Fruit fly (Drosophila melanogaster) whole organism, embryonic: ENCODE results near the gene Gpdh1.
A peak's percentile ranks its signal among the peaks of the same experiment; 100 is the strongest.

ENCODE experiments used
- Antp ChIP-seq: fragments of 200-800 bp; sonication (Bioruptor generic); optimal IDR thresholded peaks from 3 replicates; lab custom pipeline; 2016; ENCODE audit warnings: missing biosample characterization, missing genetic modification characterization
- Atf6 ChIP-seq: fragments of 200-800 bp; sonication (Bioruptor generic); IDR thresholded peaks from 2 replicates; pipeline ENCODE4 v1.3.6; 2022; ENCODE audit warnings: missing biosample characterization, missing genetic modification characterization
- BEAF-32 ChIP-seq: fragments of 200-800 bp; sonication (Bioruptor generic); optimal IDR thresholded peaks from 3 replicates; lab custom pipeline; 2017; ENCODE audit warnings: missing biosample characterization, missing genetic modification characterization, mild to moderate bottlenecking, moderate library complexity, missing genetic modification reagents
- BtbVII ChIP-seq: fragments of 200-800 bp; sonication (Bioruptor generic); optimal IDR thresholded peaks from 3 replicates; lab custom pipeline; 2017; ENCODE audit warnings: missing biosample characterization, mild to moderate bottlenecking, missing genetic modification characterization
- CG11723 ChIP-seq: fragments of 200-800 bp; sonication (Bioruptor generic); optimal IDR thresholded peaks from 2 replicates; lab custom pipeline; 2017; ENCODE audit warnings: missing biosample characterization, mild to moderate bottlenecking, missing genetic modification characterization
- CG12299 ChIP-seq: fragments of 200-800 bp; sonication (Bioruptor generic); optimal IDR thresholded peaks from 2 replicates; lab custom pipeline; 2018; ENCODE audit warnings: missing biosample characterization, mild to moderate bottlenecking, missing genetic modification characterization
- CG14441 ChIP-seq: fragments of 200-800 bp; sonication (Bioruptor generic); IDR thresholded peaks from 2 replicates; pipeline ENCODE4 v1.3.6; 2022; ENCODE audit warnings: missing biosample characterization, missing genetic modification characterization
- CG1602 ChIP-seq: fragments of 200-800 bp; sonication (Bioruptor generic); optimal IDR thresholded peaks from 3 replicates; lab custom pipeline; 2016; ENCODE audit warnings: missing biosample characterization, missing genetic modification characterization
- CG17802 ChIP-seq: fragments of 200-800 bp; sonication (Bioruptor generic); optimal IDR thresholded peaks from 2 replicates; lab custom pipeline; 2018; ENCODE audit warnings: missing biosample characterization, mild to moderate bottlenecking, missing genetic modification characterization, moderate library complexity
- CG18262 ChIP-seq: fragments of 200-800 bp; optimal IDR thresholded peaks from 3 replicates; lab custom pipeline; 2019; ENCODE audit warnings: missing biosample characterization, mild to moderate bottlenecking, missing genetic modification characterization, moderate library complexity
- CG2199 ChIP-seq: fragments of 200-800 bp; sonication (Bioruptor generic); IDR thresholded peaks from 3 replicates; pipeline ENCODE4 v1.3.6; 2022; ENCODE audit warnings: missing biosample characterization, missing genetic modification characterization
- CG2678 ChIP-seq: fragments of 200-800 bp; sonication (Bioruptor generic); optimal IDR thresholded peaks from 3 replicates; lab custom pipeline; 2019; ENCODE audit warnings: missing biosample characterization, mild to moderate bottlenecking, missing genetic modification characterization, moderate library complexity
- CG32772 ChIP-seq: fragments of 200-800 bp; sonication (Bioruptor generic); IDR thresholded peaks from 2 replicates; pipeline ENCODE4 v1.3.6; 2022; ENCODE audit warnings: missing biosample characterization, missing genetic modification characterization
- CG34224 ChIP-seq: fragments of 200-800 bp; sonication (Bioruptor generic); IDR thresholded peaks from 3 replicates; pipeline ENCODE4 v1.3.6; 2022; ENCODE audit warnings: missing biosample characterization, missing genetic modification characterization; ENCODE audit not compliant: partially characterized antibody
- CG4820 ChIP-seq: fragments of 200-800 bp; sonication (Bioruptor generic); optimal IDR thresholded peaks from 3 replicates; lab custom pipeline; 2016; ENCODE audit warnings: missing biosample characterization, missing genetic modification characterization
- CG4854 ChIP-seq: fragments of 200-800 bp; sonication (Bioruptor generic); optimal IDR thresholded peaks from 2 replicates; lab custom pipeline; 2016; ENCODE audit warnings: missing biosample characterization, missing genetic modification characterization, inconsistent platforms
- CG7372 ChIP-seq: fragments of 200-800 bp; sonication (Bioruptor generic); IDR thresholded peaks from 2 replicates; pipeline ENCODE4 v1.3.6; 2022; ENCODE audit warnings: missing biosample characterization, missing genetic modification characterization
- CG9215 ChIP-seq: fragments of 200-800 bp; sonication (Bioruptor generic); IDR thresholded peaks from 2 replicates; pipeline ENCODE4 v1.3.6; 2022; ENCODE audit warnings: missing biosample characterization, missing genetic modification characterization
- CG9876 ChIP-seq: fragments of 200-800 bp; sonication (Bioruptor generic); optimal IDR thresholded peaks from 2 replicates; lab custom pipeline; 2016; ENCODE audit warnings: missing biosample characterization, missing genetic modification characterization
- D19A ChIP-seq: fragments of 200-800 bp; optimal IDR thresholded peaks from 3 replicates; lab custom pipeline; 2019; ENCODE audit warnings: missing biosample characterization, mild to moderate bottlenecking, missing genetic modification characterization, moderate library complexity
- Fer2 ChIP-seq: fragments of 200-800 bp; sonication (Bioruptor generic); optimal IDR thresholded peaks from 2 replicates; lab custom pipeline; 2018; ENCODE audit warnings: missing biosample characterization, mild to moderate bottlenecking, missing genetic modification characterization, moderate library complexity
- H15 ChIP-seq: fragments of 200-800 bp; sonication (Bioruptor generic); IDR thresholded peaks from 3 replicates; pipeline ENCODE4 v1.3.6; 2022; ENCODE audit warnings: missing biosample characterization, missing genetic modification characterization
- Hmr ChIP-seq: fragments of 200-800 bp; sonication (Bioruptor generic); optimal IDR thresholded peaks from 3 replicates; lab custom pipeline; 2017; ENCODE audit warnings: mild to moderate bottlenecking, missing biosample characterization, missing genetic modification reagents, missing genetic modification characterization
- Hr39 ChIP-seq: fragments of >200 bp; optimal IDR thresholded peaks from 2 replicates; lab custom pipeline; 2017
- Lim3 ChIP-seq: fragments of 200-800 bp; sonication (Bioruptor generic); IDR thresholded peaks from 2 replicates; pipeline ENCODE4 v1.3.6; 2022; ENCODE audit warnings: missing biosample characterization, missing genetic modification characterization
- Meics ChIP-seq: fragments of 200-800 bp; sonication (Bioruptor generic); optimal IDR thresholded peaks from 2 replicates; lab custom pipeline; 2017; ENCODE audit warnings: missing biosample characterization, mild to moderate bottlenecking, missing genetic modification characterization
- Opbp ChIP-seq: fragments of 200-800 bp; sonication (Bioruptor generic); IDR thresholded peaks from 3 replicates; pipeline ENCODE4 v1.3.6; 2022; ENCODE audit warnings: missing biosample characterization, missing genetic modification characterization; ENCODE audit not compliant: partially characterized antibody
- Optix ChIP-seq: fragments of 200-800 bp; sonication (Bioruptor generic); IDR thresholded peaks from 3 replicates; pipeline ENCODE4 v1.3.6; 2022; ENCODE audit warnings: missing biosample characterization, missing genetic modification characterization
- Rfx ChIP-seq: fragments of 200-800 bp; sonication (Bioruptor generic); IDR thresholded peaks from 2 replicates; pipeline ENCODE4 v1.3.6; 2022; ENCODE audit warnings: missing biosample characterization, missing genetic modification characterization
- Six4 ChIP-seq: fragments of 200-800 bp; sonication (Bioruptor generic); optimal IDR thresholded peaks from 2 replicates; lab custom pipeline; 2016; ENCODE audit warnings: missing biosample characterization, missing genetic modification characterization
- Sox100B ChIP-seq: fragments of 200-800 bp; sonication (Bioruptor generic); optimal IDR thresholded peaks from 3 replicates; lab custom pipeline; 2018; ENCODE audit warnings: missing biosample characterization, mild to moderate bottlenecking, missing genetic modification characterization
- Sry-β ChIP-seq: fragments of 200-800 bp; sonication (Bioruptor generic); optimal IDR thresholded peaks from 2 replicates; lab custom pipeline; 2018; ENCODE audit warnings: missing biosample characterization, mild to moderate bottlenecking, missing genetic modification characterization, moderate library complexity
- Ssrp ChIP-seq: fragments of 200-800 bp; sonication (Bioruptor generic); optimal IDR thresholded peaks from 2 replicates; lab custom pipeline; 2018; ENCODE audit warnings: missing biosample characterization, mild to moderate bottlenecking, missing genetic modification characterization, moderate library complexity
- TFAM ChIP-seq: fragments of 200-800 bp; sonication (Bioruptor generic); optimal IDR thresholded peaks from 2 replicates; lab custom pipeline; 2017; ENCODE audit warnings: missing biosample characterization, missing genetic modification characterization, inconsistent platforms
- Tbp ChIP-seq: fragments of >200 bp; optimal IDR thresholded peaks from 2 replicates; lab custom pipeline; 2018; ENCODE audit warnings: missing biosample characterization, missing genetic modification characterization
- ara ChIP-seq: fragments of 200-800 bp; sonication (Bioruptor generic); IDR thresholded peaks from 2 replicates; pipeline ENCODE4 v1.3.6; 2022; ENCODE audit warnings: missing biosample characterization, missing genetic modification characterization
- chn ChIP-seq: fragments of 200-800 bp; sonication (Bioruptor generic); optimal IDR thresholded peaks from 2 replicates; lab custom pipeline; 2016; ENCODE audit warnings: missing biosample characterization, missing genetic modification characterization
- crc ChIP-seq: fragments of 200-800 bp; sonication (Bioruptor generic); optimal IDR thresholded peaks from 2 replicates; lab custom pipeline; 2016; ENCODE audit warnings: missing biosample characterization, missing genetic modification characterization
- dmrt99B ChIP-seq: fragments of 200-800 bp; sonication (Bioruptor generic); optimal IDR thresholded peaks from 2 replicates; lab custom pipeline; 2018; ENCODE audit warnings: missing biosample characterization, mild to moderate bottlenecking, missing genetic modification characterization, moderate library complexity
- eve ChIP-seq, 2 experiments: fragments of >200 bp; optimal IDR thresholded peaks; 2 replicates each; lab custom pipeline; 2017; ENCODE audit warnings: missing biosample characterization in 2 of 2, missing genetic modification characterization in 2 of 2
- gsb-n ChIP-seq: fragments of 200-800 bp; sonication (Bioruptor generic); optimal IDR thresholded peaks from 3 replicates; lab custom pipeline; 2018; ENCODE audit warnings: missing biosample characterization, mild to moderate bottlenecking, missing genetic modification characterization
- kni ChIP-seq: fragments of 200-800 bp; sonication (Bioruptor generic); optimal IDR thresholded peaks from 3 replicates; lab custom pipeline; 2017; ENCODE audit warnings: mild to moderate bottlenecking, missing biosample characterization, missing genetic modification reagents, missing genetic modification characterization
- lmd ChIP-seq: fragments of 200-800 bp; sonication (Bioruptor generic); IDR thresholded peaks from 2 replicates; pipeline ENCODE4 v1.3.6; 2022; ENCODE audit warnings: missing biosample characterization, missing genetic modification characterization
- oc ChIP-seq: fragments of 200-800 bp; sonication (Bioruptor generic); optimal IDR thresholded peaks from 2 replicates; lab custom pipeline; 2018; ENCODE audit warnings: missing biosample characterization, mild to moderate bottlenecking, missing genetic modification characterization, moderate library complexity
- pita ChIP-seq: fragments of 200-800 bp; sonication (Bioruptor generic); optimal IDR thresholded peaks from 2 replicates; lab custom pipeline; 2017; ENCODE audit warnings: missing biosample characterization, mild to moderate bottlenecking, missing genetic modification characterization
- run ChIP-seq: fragments of 200-800 bp; sonication (Bioruptor generic); optimal IDR thresholded peaks from 3 replicates; lab custom pipeline; 2018; ENCODE audit warnings: missing biosample characterization, mild to moderate bottlenecking, missing genetic modification characterization
- sens ChIP-seq: fragments of 200-800 bp; sonication (Bioruptor generic); peaks from one replicate; lab custom pipeline; 2016; ENCODE audit warnings: missing biosample characterization, missing genetic modification characterization
- seq ChIP-seq: fragments of 200-800 bp; sonication (Bioruptor generic); IDR thresholded peaks from 2 replicates; pipeline ENCODE4 v1.3.6; 2022; ENCODE audit warnings: missing biosample characterization, missing genetic modification characterization
- sisA ChIP-seq: fragments of 200-800 bp; sonication (Bioruptor generic); IDR thresholded peaks from 2 replicates; pipeline ENCODE4 v1.3.6; 2022; ENCODE audit warnings: missing biosample characterization, missing genetic modification characterization
- ssp ChIP-seq: fragments of 200-800 bp; sonication (Bioruptor generic); IDR thresholded peaks from 2 replicates; pipeline ENCODE4 v1.3.6; 2022; ENCODE audit warnings: missing biosample characterization, missing genetic modification characterization
- unpg ChIP-seq: fragments of 200-800 bp; sonication (Bioruptor generic); optimal IDR thresholded peaks from 3 replicates; lab custom pipeline; 2018; ENCODE audit warnings: missing biosample characterization, mild to moderate bottlenecking, missing genetic modification characterization, moderate library complexity
- vnd ChIP-seq: fragments of 200-800 bp; sonication (Bioruptor generic); IDR thresholded peaks from 3 replicates; pipeline ENCODE4 v1.3.6; 2022; ENCODE audit warnings: missing biosample characterization, missing genetic modification characterization; ENCODE audit not compliant: partially characterized antibody

The Gpdh1 gene

dm6 chr2L:5974122-5974521, 30.7 kb downstream of the Gpdh1 start (continued):
- TF ChIP-seq seq (GFP tag; lab: Robert Waterston, UW) (peak; percentile 73), Antp (no peak), CG9215 (GFP tag; lab: Robert Waterston, UW) (no peak), CG14441 (GFP tag; lab: Robert Waterston, UW) (no peak), Opbp (GFP tag; lab: Robert Waterston, UW) (no peak), CG11723 (GFP tag; lab: Kevin White, UChicago) (peak; percentile 65), BtbVII (peak; percentile 72), Fer2 (tag; lab: Kevin White, UChicago) (peak; percentile 47), dmrt99B (tag; lab: Kevin White, UChicago) (peak; percentile 48), Hr39 (no peak), gsb-n (tag; lab: Kevin White, UChicago) (peak; percentile 57), CG4820 (GFP tag; lab: Kevin White, UChicago) (no peak), CG7372 (GFP tag; lab: Robert Waterston, UW) (no peak), H15 (no peak), kni (peak; percentile 82), run (tag; lab: Kevin White, UChicago) (peak; percentile 55), eve (GFP tag; optimal IDR thresholded peaks at IDR 0.05; lab: Kevin White, UChicago) (no peak), crc (no peak), CG18262 (tag; lab: Kevin White, UChicago) (peak; percentile 38), CG2199 (0 out of 3 replicates have a peak, but pooled peaks have one; percentile 52), CG34224 (GFP tag; lab: Robert Waterston, UW) (no peak), Tbp (GFP tag; lab: Kevin White, UChicago) (no peak), lmd (no peak), sisA (GFP tag; lab: Robert Waterston, UW) (no peak), vnd (GFP tag; lab: Robert Waterston, UW) (no peak), Lim3 (GFP tag; lab: Robert Waterston, UW) (no peak), chn (GFP tag; lab: Kevin White, UChicago) (no peak), Ssrp (tag; lab: Kevin White, UChicago) (no peak), TFAM (no peak), Sry-β (GFP tag; lab: Kevin White, UChicago) (no peak), sens (no peak), Six4 (no peak), D19A (tag; lab: Kevin White, UChicago) (no peak), CG32772 (no peak), CG1602 (GFP tag; lab: Kevin White, UChicago) (no peak), unpg (GFP tag; lab: Kevin White, UChicago) (peak; percentile 55), CG17802 (tag; lab: Kevin White, UChicago) (no peak), Meics (GFP tag; lab: Kevin White, UChicago) (peak; percentile 60), Sox100B (GFP tag; lab: Kevin White, UChicago) (peak; percentile 76), CG9876 (GFP tag; lab: Kevin White, UChicago) (no peak), pita (GFP tag; lab: Kevin White, UChicago) (no peak), ara (GFP tag; lab: Robert Waterston, UW) (peak; percentile 39; the same call in 1 of the 2 replicates), BEAF-32 (GFP tag; lab: Kevin White, UChicago) (no peak), CG4854 (GFP tag; lab: Kevin White, UChicago) (peak; percentile 27), Rfx (GFP tag; lab: Robert Waterston, UW) (peak; percentile 36; the same call in 1 of the 2 replicates), Atf6 (GFP tag; lab: Robert Waterston, UW) (peak; percentile 61; the same call in 1 of the 2 replicates), Optix (GFP tag; lab: Robert Waterston, UW) (0 out of 3 replicates have a peak, but pooled peaks have one; percentile 22), CG2678 (tag; lab: Kevin White, UChicago) (peak; percentile 77), ssp (GFP tag; lab: Robert Waterston, UW) (no peak), Hmr (peak; percentile 81), oc (tag; lab: Kevin White, UChicago) (no peak), CG12299 (tag; lab: Kevin White, UChicago) (peak; percentile 17)
